Worm (Caenorhabditis elegans) whole organism, early embryonic: ENCODE measurements around the gene msp-142.

ENCODE experiments used
- B0310.2 ChIP-seq: sonication (generic microtip); optimal IDR thresholded peaks from 2 replicates; lab custom pipeline; 2016; ENCODE audit warnings: mild to moderate bottlenecking, missing genetic modification characterization, missing compliant biosample characterization
- F13C5.2 ChIP-seq: sonication (generic microtip); optimal IDR thresholded peaks from 2 replicates; lab custom pipeline; 2017; ENCODE audit warnings: mild to moderate bottlenecking, missing genetic modification characterization, inconsistent platforms, missing compliant biosample characterization
- aly-1 ChIP-seq: sonication (generic microtip); optimal IDR thresholded peaks from 2 replicates; lab custom pipeline; 2016; ENCODE audit warnings: missing genetic modification characterization, missing compliant biosample characterization
- ama-1 ChIP-seq: fragments of 150-350 bp; optimal IDR thresholded peaks from 2 replicates; lab custom pipeline; 2014
- ceh-13 ChIP-seq: fragments of 200-800 bp; sonication (Bioruptor generic); optimal IDR thresholded peaks from 2 replicates; lab custom pipeline; 2018; ENCODE audit warnings: mild to moderate bottlenecking, missing genetic modification characterization, missing compliant biosample characterization
- ceh-36 ChIP-seq: sonication (generic microtip); optimal IDR thresholded peaks from 2 replicates; lab custom pipeline; 2016; ENCODE audit warnings: missing genetic modification characterization, inconsistent platforms, missing compliant biosample characterization
- ets-7 ChIP-seq: sonication (generic microtip); optimal IDR thresholded peaks from 2 replicates; lab custom pipeline; 2016; ENCODE audit warnings: missing genotype, missing genetic modification characterization, missing compliant biosample characterization
- flt-1 ChIP-seq: fragments of 200-800 bp; sonication (Bioruptor generic); IDR thresholded peaks from 2 replicates; pipeline ENCODE4 v1.3.6; 2022; ENCODE audit warnings: missing genetic modification characterization, missing compliant biosample characterization
- hmbx-1 ChIP-seq: sonication (generic microtip); optimal IDR thresholded peaks from 2 replicates; lab custom pipeline; 2016; ENCODE audit warnings: mild to moderate bottlenecking, missing genetic modification characterization, missing compliant biosample characterization
- hmg-4 ChIP-seq: fragments of 200-800 bp; sonication (Bioruptor generic); optimal IDR thresholded peaks from 2 replicates; lab custom pipeline; 2018; ENCODE audit warnings: mild to moderate bottlenecking, missing genetic modification characterization, missing compliant biosample characterization
- hnd-1 ChIP-seq: sonication (generic microtip); optimal IDR thresholded peaks from 2 replicates; lab custom pipeline; 2016; ENCODE audit warnings: missing genetic modification characterization, missing compliant biosample characterization
- pes-1 ChIP-seq: fragments of 200-800 bp; sonication (Bioruptor generic); IDR thresholded peaks from 2 replicates; pipeline ENCODE4 v1.3.6; 2022; ENCODE audit warnings: missing genetic modification reagents, missing genetic modification characterization, missing compliant biosample characterization
- scrt-1 ChIP-seq: fragments of 200-800 bp; sonication (Bioruptor generic); IDR thresholded peaks from 2 replicates; pipeline ENCODE4 v1.3.6; 2022; ENCODE audit warnings: missing genetic modification characterization, missing compliant biosample characterization
- sea-1 ChIP-seq: fragments of 200-800 bp; sonication (Bioruptor generic); conservative IDR thresholded peaks from 2 replicates; pipeline ENCODE4 v1.3.6; 2022; ENCODE audit warnings: missing genetic modification characterization, missing compliant biosample characterization
- tbx-11 ChIP-seq: fragments of 200-800 bp; sonication (Bioruptor generic); IDR thresholded peaks from 2 replicates; pipeline ENCODE4 v1.3.6; 2022; ENCODE audit warnings: missing genetic modification characterization, missing compliant biosample characterization
- tbx-37 ChIP-seq: fragments of 200-800 bp; sonication (Bioruptor generic); conservative IDR thresholded peaks from 2 replicates; pipeline ENCODE4 v1.3.6; 2022; ENCODE audit warnings: missing genetic modification reagents, missing genetic modification characterization, missing compliant biosample characterization
- tra-4 ChIP-seq: sonication (generic microtip); optimal IDR thresholded peaks from 2 replicates; lab custom pipeline; 2017; ENCODE audit warnings: missing genetic modification characterization, missing compliant biosample characterization

msp-142 gene

DNA sequence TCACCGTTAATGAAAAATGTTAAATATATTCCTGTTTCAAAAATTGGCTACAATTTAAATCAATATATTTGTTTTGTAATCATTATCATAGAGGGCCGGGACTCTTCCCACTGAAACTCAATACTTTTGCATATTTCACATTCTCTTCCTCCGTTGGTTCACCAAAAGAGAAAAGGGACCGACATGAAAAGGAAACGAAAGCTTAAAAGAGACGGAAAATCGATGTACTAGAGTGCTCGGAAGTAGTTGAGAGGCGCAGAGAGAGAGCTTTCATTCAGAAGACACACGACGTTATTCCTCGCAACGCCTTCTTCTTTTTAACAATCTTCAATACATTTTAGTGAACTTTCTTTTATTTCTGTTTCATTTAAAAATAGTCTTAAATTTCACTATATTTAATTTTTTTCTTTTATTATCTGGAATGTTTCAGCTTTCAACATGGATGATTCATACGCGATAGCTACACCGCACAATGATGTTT is 22.6 kb downstream of the msp-142 start, which contains the start of gene ehs-1:
Gene ehs-1 (plus strand): TSS at position 431 of the 481 bp plus-strand sequence.
- TF ChIP-seq pes-1 (GFP tag; lab: Robert Waterston, UW) (no peak), ets-7 (tag; lab: Kevin White, UChicago) (no peak), ceh-13 (no peak)

DNA sequence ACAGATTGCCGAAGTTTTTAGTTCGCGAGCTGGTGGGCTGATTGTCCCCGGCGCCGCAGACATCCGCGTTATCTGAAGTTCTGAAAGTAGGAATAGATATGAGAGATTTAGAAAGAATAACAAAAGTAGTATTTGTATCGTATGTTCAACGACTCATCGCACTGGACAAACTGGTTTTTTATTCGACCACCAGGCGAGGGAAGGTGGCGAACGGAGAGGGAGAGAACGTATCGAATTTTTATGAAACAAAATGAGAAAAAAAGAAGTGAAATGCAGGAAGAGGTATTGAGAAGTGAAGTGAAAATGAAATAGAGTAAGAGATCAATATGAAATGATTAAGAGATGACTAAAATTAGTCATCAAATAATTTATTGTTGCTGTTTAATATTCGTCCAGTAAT is 29.6 kb downstream of the msp-142 start, which contains the start of gene tbc-2:
Gene tbc-2 (minus strand): TSS at position 80 of the 400 bp plus-strand sequence.
- TF ChIP-seq ceh-36 (tag; lab: Kevin White, UChicago) (no peak), pes-1 (GFP tag; lab: Robert Waterston, UW) (no peak), hmg-4 (no peak), hmbx-1 (tag; lab: Kevin White, UChicago) (no peak), tbx-37 (GFP tag; lab: Robert Waterston, UW) (no peak), tra-4 (tag; lab: Kevin White, UChicago) (no peak), ets-7 (tag; lab: Kevin White, UChicago) (no peak), sea-1 (GFP tag; lab: Robert Waterston, UW) (no peak), F13C5.2 (tag; lab: Kevin White, UChicago) (no peak), scrt-1 (GFP tag; lab: Robert Waterston, UW) (no peak), ceh-13 (no peak), hnd-1 (no peak), flt-1 (GFP tag; lab: Robert Waterston, UW) (no peak), B0310.2 (tag; lab: Kevin White, UChicago) (no peak)

DNA sequence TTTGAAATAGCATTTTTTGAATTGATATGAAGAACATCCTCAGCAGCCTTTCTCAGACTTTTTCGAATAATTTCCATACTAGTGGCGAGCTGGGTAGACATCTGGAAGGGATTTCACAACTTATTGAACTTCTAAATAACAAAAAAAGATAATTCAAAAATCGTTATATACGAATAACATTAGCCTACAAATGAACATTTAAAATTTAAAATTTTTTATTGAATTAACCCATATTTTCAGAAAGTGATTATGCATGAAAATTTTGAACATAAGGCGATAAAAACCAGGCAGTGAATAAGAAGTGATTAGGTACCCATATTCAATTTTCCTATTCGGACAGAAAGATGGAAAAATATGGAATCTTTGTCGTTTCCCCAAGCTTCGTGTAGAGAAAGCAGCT is 30.8 kb downstream of the msp-142 start, which contains the start of gene ZK1248.11:
Gene ZK1248.11 (minus strand): TSS at position 101 of the 400 bp plus-strand sequence.
- TF ChIP-seq F13C5.2 (tag; lab: Kevin White, UChicago), result no peak
- TF ChIP-seq sea-1 (GFP tag; lab: Robert Waterston, UW), result no peak
- no peak for TF ChIP-seq B0310.2 (tag; lab: Kevin White, UChicago)
- no peak for TF ChIP-seq aly-1 (tag; lab: Kevin White, UChicago)
- no peak for TF ChIP-seq scrt-1 (GFP tag; lab: Robert Waterston, UW)
- TF ChIP-seq flt-1 (GFP tag; lab: Robert Waterston, UW), result no peak
- no peak for TF ChIP-seq ceh-36 (tag; lab: Kevin White, UChicago)

DNA sequence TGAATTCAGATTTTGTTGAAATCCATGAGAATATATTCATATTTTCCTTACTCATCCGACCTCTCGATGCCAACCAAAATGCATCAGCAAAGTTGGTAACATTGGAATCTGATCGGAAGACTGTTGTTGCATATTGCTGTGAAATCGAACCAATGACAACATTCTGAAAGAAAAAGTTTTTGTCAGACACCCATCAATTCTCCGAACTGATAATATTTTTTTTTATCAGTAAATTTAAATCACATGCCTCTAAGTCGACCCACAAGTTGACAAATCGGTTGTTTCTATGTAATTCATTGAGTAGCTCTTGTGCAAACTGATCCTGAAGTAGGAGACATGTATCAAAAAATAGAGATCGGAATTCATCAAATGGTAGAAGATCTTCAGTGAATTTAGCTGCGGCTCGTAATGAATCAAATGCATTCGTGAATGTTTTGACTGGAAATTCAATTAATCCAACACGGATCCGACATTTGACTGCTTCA is 32.3 kb downstream of the msp-142 start, which contains the start of gene col-74:
Gene col-74 (plus strand): TSS at position 435 of the 485 bp plus-strand sequence.
- TF ChIP-seq ceh-13 (no peak), tbx-11 (GFP tag; lab: Robert Waterston, UW) (no peak), tra-4 (tag; lab: Kevin White, UChicago) (no peak), B0310.2 (tag; lab: Kevin White, UChicago) (no peak), F13C5.2 (tag; lab: Kevin White, UChicago) (no peak), sea-1 (GFP tag; lab: Robert Waterston, UW) (no peak), hmg-4 (no peak), flt-1 (GFP tag; lab: Robert Waterston, UW) (no peak), aly-1 (tag; lab: Kevin White, UChicago) (no peak), ets-7 (tag; lab: Kevin White, UChicago) (no peak), tbx-37 (GFP tag; lab: Robert Waterston, UW) (no peak), pes-1 (GFP tag; lab: Robert Waterston, UW) (no peak), hnd-1 (no peak), ceh-36 (tag; lab: Kevin White, UChicago) (no peak), hmbx-1 (tag; lab: Kevin White, UChicago) (no peak), ama-1 (lab: Kevin White, UChicago) (no peak), scrt-1 (GFP tag; lab: Robert Waterston, UW) (no peak)

DNA sequence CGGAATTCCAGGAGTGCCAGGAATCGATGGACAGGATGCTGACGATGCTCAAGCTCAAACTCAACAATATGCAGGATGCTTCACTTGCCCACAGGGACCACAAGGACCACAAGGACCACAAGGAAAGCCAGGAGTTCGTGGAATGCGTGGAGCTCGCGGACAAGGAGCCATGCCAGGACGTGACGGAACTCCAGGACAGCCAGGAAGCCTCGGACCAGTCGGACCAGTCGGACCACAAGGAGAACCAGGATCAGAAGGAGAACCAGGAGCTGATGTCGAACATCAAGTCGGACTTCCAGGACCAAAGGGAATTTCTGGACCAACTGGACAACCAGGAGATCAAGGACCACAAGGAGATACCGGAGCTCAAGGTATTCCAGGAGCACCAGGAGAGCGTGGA is 33.6 kb downstream of the msp-142 start:
- no peak for TF ChIP-seq B0310.2 (tag; lab: Kevin White, UChicago)

DNA sequence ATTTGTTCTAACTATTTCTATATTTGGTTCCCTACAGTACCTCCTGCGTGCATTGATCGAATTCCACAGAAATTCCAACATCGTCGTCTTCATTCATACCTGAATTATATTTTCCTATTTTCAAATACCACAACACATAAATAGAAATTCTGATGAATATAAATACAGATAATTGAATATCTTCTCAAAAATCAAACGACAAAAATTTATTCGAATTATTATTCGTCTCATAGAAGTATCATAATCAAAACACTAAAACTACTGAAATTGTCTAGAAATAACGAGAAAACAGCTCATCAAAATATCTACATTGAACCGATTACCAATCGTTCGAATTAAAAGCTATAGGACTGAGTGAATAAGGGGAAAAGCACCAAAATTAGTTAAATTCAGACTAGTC is 35.4 kb downstream of the msp-142 start, which contains the start of gene gtap-1:
Gene gtap-1 (minus strand): TSS at position 101 of the 400 bp plus-strand sequence.
- no peak for TF ChIP-seq aly-1 (tag; lab: Kevin White, UChicago)
- no peak for TF ChIP-seq tbx-37 (GFP tag; lab: Robert Waterston, UW)
- no peak for TF ChIP-seq pes-1 (GFP tag; lab: Robert Waterston, UW)
- TF ChIP-seq flt-1 (GFP tag; lab: Robert Waterston, UW), result no peak
- TF ChIP-seq ceh-36 (tag; lab: Kevin White, UChicago), result no peak
- no peak for TF ChIP-seq tbx-11 (GFP tag; lab: Robert Waterston, UW)
- TF ChIP-seq ets-7 (tag; lab: Kevin White, UChicago), result no peak
- TF ChIP-seq hmg-4, result no peak

DNA sequence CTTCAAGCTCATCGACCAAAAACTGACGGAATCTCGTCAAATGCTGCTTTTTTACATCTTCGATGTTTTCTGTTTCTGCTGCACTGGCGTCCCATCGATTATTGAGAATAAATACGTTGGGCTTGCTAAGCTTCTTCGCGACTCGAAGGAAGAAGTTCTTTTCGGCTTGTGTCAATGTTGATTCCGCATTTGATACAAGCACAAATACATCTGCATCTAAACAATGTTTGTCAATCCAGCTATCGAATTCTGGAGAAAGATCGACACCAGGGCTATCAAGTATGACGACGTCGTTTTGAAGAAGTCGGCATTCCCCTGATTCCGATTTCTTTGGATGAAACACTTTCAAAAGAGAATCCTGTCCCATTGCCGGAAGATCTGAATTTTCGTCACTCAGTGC is 37.4 kb downstream of the msp-142 start:
- TF ChIP-seq hnd-1 (no peak), ama-1 (lab: Kevin White, UChicago) (no peak), pes-1 (GFP tag; lab: Robert Waterston, UW) (no peak), F13C5.2 (tag; lab: Kevin White, UChicago) (no peak), hmbx-1 (tag; lab: Kevin White, UChicago) (no peak), flt-1 (GFP tag; lab: Robert Waterston, UW) (no peak), tbx-11 (GFP tag; lab: Robert Waterston, UW) (no peak), scrt-1 (GFP tag; lab: Robert Waterston, UW) (no peak), hmg-4 (no peak), aly-1 (tag; lab: Kevin White, UChicago) (no peak)
